Worm (Caenorhabditis elegans) whole organism, L2 larva: ENCODE measurements around the gene cyp-33C8.

Source experiments
- egl-27 ChIP-seq: sonication (generic microtip); optimal IDR thresholded peaks from 3 replicates; lab custom pipeline; 2017; ENCODE audit warnings: missing biosample characterization, missing genetic modification reagents, missing genetic modification characterization
- mbf-1 ChIP-seq: sonication (generic microtip); optimal IDR thresholded peaks from 2 replicates; lab custom pipeline; 2017; ENCODE audit warnings: missing biosample characterization, missing genetic modification characterization
- nhr-11 ChIP-seq: fragments of 150-350 bp; optimal IDR thresholded peaks from 2 replicates; lab custom pipeline; 2014; ENCODE audit warnings: missing biosample characterization, missing genetic modification characterization
- nhr-77 ChIP-seq: fragments of 150-350 bp; optimal IDR thresholded peaks from 2 replicates; lab custom pipeline; 2014; ENCODE audit warnings: missing biosample characterization, missing genetic modification characterization
- unc-39 ChIP-seq: fragments of 150-350 bp; optimal IDR thresholded peaks from 2 replicates; lab custom pipeline; 2014; ENCODE audit warnings: missing biosample characterization, missing genetic modification characterization
- unc-62 ChIP-seq: fragments of 150-350 bp; optimal IDR thresholded peaks from 2 replicates; lab custom pipeline; 2014; ENCODE audit warnings: missing biosample characterization, missing genetic modification reagents, missing genetic modification characterization
- ztf-11 ChIP-seq: sonication (generic microtip); optimal IDR thresholded peaks from 2 replicates; lab custom pipeline; 2017; ENCODE audit warnings: missing biosample characterization, missing genetic modification characterization

DNA sequence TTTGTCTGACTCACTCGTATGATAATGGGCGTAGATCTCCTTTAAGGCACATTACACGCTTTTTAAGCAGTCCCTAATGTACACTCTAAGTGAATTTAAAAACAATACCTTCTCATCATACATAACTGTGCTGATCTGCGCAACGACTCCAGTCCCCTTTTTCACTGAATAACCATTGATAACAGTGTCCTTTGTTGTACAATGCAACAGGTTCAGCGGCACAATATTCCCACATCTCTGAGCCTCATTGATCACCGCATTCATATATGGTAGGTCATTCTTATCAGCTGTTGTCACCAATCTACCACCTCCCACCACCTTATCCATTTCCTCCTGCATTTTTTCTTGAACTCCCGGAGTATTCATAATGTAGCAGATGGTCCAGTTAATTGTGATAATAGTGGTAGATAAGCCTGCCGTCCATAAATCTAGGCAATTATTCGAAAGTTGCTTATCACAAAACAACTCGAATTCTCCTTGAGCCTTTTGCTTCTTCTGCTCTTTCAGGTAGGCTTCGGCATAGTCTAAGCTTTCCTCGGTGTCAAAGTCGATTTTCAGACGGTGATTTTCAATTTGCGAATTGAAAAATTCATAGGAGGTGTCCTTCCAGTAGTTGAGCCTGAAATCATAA lies 1.4 kb downstream of the cyp-33C8 start:
- no peak for TF ChIP-seq egl-27
- TF ChIP-seq ztf-11 (tag; lab: Kevin White, UChicago): no peak
- TF ChIP-seq mbf-1 (tag; lab: Kevin White, UChicago): no peak
- no peak for TF ChIP-seq unc-39
- no peak for TF ChIP-seq nhr-11 (tag; lab: Kevin White, UChicago)
- no peak for TF ChIP-seq unc-62
- no peak for TF ChIP-seq nhr-77 (tag; lab: Kevin White, UChicago)
